Worm (Caenorhabditis elegans) whole organism, mixed stage, embryonic: ENCODE data around the gene C14H10.3.

Source experiments
- sem-2 ChIP-seq: fragments of 200-800 bp; sonication (Bioruptor generic); optimal IDR thresholded peaks from 2 replicates; lab custom pipeline; 2018; ENCODE audit warnings: mild to moderate bottlenecking, missing genetic modification characterization, missing compliant biosample characterization
- unc-62 ChIP-seq: fragments of 150-350 bp; optimal IDR thresholded peaks from 2 replicates; lab custom pipeline; 2014; ENCODE audit warnings: missing biosample characterization, missing genetic modification reagents, missing genetic modification characterization

DNA sequence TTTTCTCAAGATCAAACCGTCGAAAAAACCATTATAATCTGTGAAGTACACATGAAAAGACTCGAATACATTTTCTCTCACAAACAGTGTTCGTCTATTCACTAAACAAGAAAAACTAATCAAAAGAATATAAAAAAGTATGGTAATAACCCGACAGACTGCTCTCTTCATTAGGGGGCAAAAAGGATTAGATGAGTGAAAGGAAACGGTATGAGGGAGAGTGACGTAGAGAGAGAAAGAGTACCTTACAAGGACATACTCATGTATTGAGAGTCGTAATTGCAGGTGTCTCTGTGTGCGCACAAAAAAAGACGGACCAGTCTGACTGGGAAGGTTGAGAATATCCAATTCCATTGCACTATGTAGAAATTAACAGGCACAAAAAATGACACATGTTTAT is 21.7 kb upstream of the C14H10.3 start:
- TF ChIP-seq sem-2, result no peak
- TF ChIP-seq unc-62 (GFP tag; lab: Kevin White, UChicago), result no peak
